Worm (Caenorhabditis elegans) whole organism, early embryonic: ENCODE measurements around the gene miz-1.

ENCODE experiments used
- B0310.2 ChIP-seq: sonication (generic microtip); optimal IDR thresholded peaks from 2 replicates; lab custom pipeline; 2016; ENCODE audit warnings: mild to moderate bottlenecking, missing genetic modification characterization, missing compliant biosample characterization
- ama-1 ChIP-seq: fragments of 150-350 bp; optimal IDR thresholded peaks from 2 replicates; lab custom pipeline; 2014
- ceh-13 ChIP-seq: fragments of 200-800 bp; sonication (Bioruptor generic); optimal IDR thresholded peaks from 2 replicates; lab custom pipeline; 2018; ENCODE audit warnings: mild to moderate bottlenecking, missing genetic modification characterization, missing compliant biosample characterization
- ceh-36 ChIP-seq: sonication (generic microtip); optimal IDR thresholded peaks from 2 replicates; lab custom pipeline; 2016; ENCODE audit warnings: missing genetic modification characterization, inconsistent platforms, missing compliant biosample characterization
- flt-1 ChIP-seq: fragments of 200-800 bp; sonication (Bioruptor generic); IDR thresholded peaks from 2 replicates; pipeline ENCODE4 v1.3.6; 2022; ENCODE audit warnings: missing genetic modification characterization, missing compliant biosample characterization
- hmbx-1 ChIP-seq: sonication (generic microtip); optimal IDR thresholded peaks from 2 replicates; lab custom pipeline; 2016; ENCODE audit warnings: mild to moderate bottlenecking, missing genetic modification characterization, missing compliant biosample characterization
- hnd-1 ChIP-seq: sonication (generic microtip); optimal IDR thresholded peaks from 2 replicates; lab custom pipeline; 2016; ENCODE audit warnings: missing genetic modification characterization, missing compliant biosample characterization
- tbx-37 ChIP-seq: fragments of 200-800 bp; sonication (Bioruptor generic); conservative IDR thresholded peaks from 2 replicates; pipeline ENCODE4 v1.3.6; 2022; ENCODE audit warnings: missing genetic modification reagents, missing genetic modification characterization, missing compliant biosample characterization
- tra-4 ChIP-seq: sonication (generic microtip); optimal IDR thresholded peaks from 2 replicates; lab custom pipeline; 2017; ENCODE audit warnings: missing genetic modification characterization, missing compliant biosample characterization

- TF ChIP-seq ceh-36 (no peak), ama-1 (no peak), hmbx-1 (no peak), flt-1 (GFP tag; lab: Robert Waterston, UW) (no peak), ceh-13 (GFP tag; lab: Kevin White, UChicago) (no peak), tra-4 (tag; lab: Kevin White, UChicago) (no peak), tbx-37 (no peak), hnd-1 (tag; lab: Kevin White, UChicago) (no peak), B0310.2 (tag; lab: Kevin White, UChicago) (no peak)
These were observed 8.2 kb upstream of the miz-1 start for ce11 chrIV:10803973-10804372.
